Worm (Caenorhabditis elegans) whole organism, L1 larva: ENCODE results near the gene F35G12.5.
A peak's percentile ranks its signal among the peaks of the same experiment; 100 is the strongest.

Experiments used
- C04F5.9 ChIP-seq: sonication (generic microtip); optimal IDR thresholded peaks from 2 replicates; lab custom pipeline; 2016; ENCODE audit warnings: missing genetic modification characterization, missing compliant biosample characterization
- C16A3.4 ChIP-seq: fragments of 150-350 bp; optimal IDR thresholded peaks from 2 replicates; lab custom pipeline; 2014; ENCODE audit warnings: missing biosample characterization, missing genetic modification characterization
- F16B12.6 ChIP-seq: fragments of 150-350 bp; optimal IDR thresholded peaks from 2 replicates; lab custom pipeline; 2014; ENCODE audit warnings: missing biosample characterization, missing genetic modification characterization
- aly-2 ChIP-seq: fragments of 150-350 bp; optimal IDR thresholded peaks from 2 replicates; lab custom pipeline; 2014; ENCODE audit warnings: missing biosample characterization, missing genetic modification characterization
- ama-1 ChIP-seq: fragments of 150-350 bp; optimal IDR thresholded peaks from 2 replicates; lab custom pipeline; 2014
- blmp-1 ChIP-seq: fragments of 150-350 bp; optimal IDR thresholded peaks from 2 replicates; lab custom pipeline; 2014; ENCODE audit warnings: missing biosample characterization, missing genetic modification characterization
- ceh-63 ChIP-seq: fragments of 200-800 bp; sonication (Bioruptor generic); optimal IDR thresholded peaks from 2 replicates; lab custom pipeline; 2018; ENCODE audit warnings: mild to moderate bottlenecking, missing genetic modification characterization, missing compliant biosample characterization
- ceh-8 ChIP-seq: fragments of 200-800 bp; sonication (Bioruptor generic); optimal IDR thresholded peaks from 2 replicates; lab custom pipeline; 2018; ENCODE audit warnings: mild to moderate bottlenecking, missing genetic modification characterization, moderate library complexity, missing compliant biosample characterization
- ceh-82 ChIP-seq, 3 experiments: fragments of 150-350 bp in 1 of 3; sonication (generic microtip) in 2 of 3; optimal IDR thresholded peaks; 2 replicates each; lab custom pipeline; 2014 to 2017; ENCODE audit warnings: missing biosample characterization in 3 of 3, missing genetic modification characterization in 3 of 3
- dpl-1 ChIP-seq, 3 experiments: fragments of 150-350 bp in 2 of 3; sonication (generic microtip) in 1 of 3; optimal IDR thresholded peaks; 2 replicates each; lab custom pipeline; 2014 to 2017; ENCODE audit warnings: missing biosample characterization in 3 of 3, missing genetic modification characterization in 3 of 3, missing genetic modification reagents in 3 of 3
- dsc-1 ChIP-seq: sonication (generic microtip); optimal IDR thresholded peaks from 2 replicates; lab custom pipeline; 2016; ENCODE audit warnings: mild to moderate bottlenecking, missing genetic modification characterization, missing compliant biosample characterization
- efl-1 ChIP-seq, 4 experiments: fragments of 150-350 bp; optimal IDR thresholded peaks in 3 of 4; peaks in 1 of 4; 1 replicate in 1 of 4; 2 replicates in 3 of 4; lab custom pipeline; 2014; ENCODE audit warnings: missing biosample characterization in 2 of 4, missing genetic modification characterization in 2 of 4, missing genetic modification reagents in 2 of 4
- egl-13 ChIP-seq: sonication (generic microtip); optimal IDR thresholded peaks from 2 replicates; lab custom pipeline; 2016; ENCODE audit warnings: missing genotype, missing genetic modification reagents, missing genetic modification characterization, missing compliant biosample characterization
- elt-3 ChIP-seq, 6 experiments: fragments of 150-350 bp in 1 of 6; sonication (generic microtip); optimal IDR thresholded peaks; 2 replicates each; lab custom pipeline; 2017 to 2018; ENCODE audit warnings: missing biosample characterization in 6 of 6, missing genetic modification characterization in 6 of 6, inconsistent platforms in 1 of 6
- fkh-8 ChIP-seq: sonication (generic microtip); optimal IDR thresholded peaks from 2 replicates; lab custom pipeline; 2016; ENCODE audit warnings: mild to moderate bottlenecking, missing genetic modification characterization, missing compliant biosample characterization
- grh-1 ChIP-seq: fragments of 200-800 bp; sonication (Bioruptor generic); IDR thresholded peaks from 2 replicates; pipeline ENCODE4 v1.3.6; 2022; ENCODE audit warnings: missing genetic modification reagents, missing genetic modification characterization, missing compliant biosample characterization
- irx-1 ChIP-seq: sonication (generic microtip); optimal IDR thresholded peaks from 2 replicates; lab custom pipeline; 2016; ENCODE audit warnings: missing genetic modification characterization, missing compliant biosample characterization
- isw-1 ChIP-seq: fragments of 200-800 bp; sonication (Bioruptor generic); IDR thresholded peaks from 2 replicates; pipeline ENCODE4 v1.3.6; 2022; ENCODE audit warnings: missing genetic modification characterization, missing compliant biosample characterization
- lin-13 ChIP-seq: fragments of 150-350 bp; optimal IDR thresholded peaks from 2 replicates; lab custom pipeline; 2014; ENCODE audit warnings: missing biosample characterization, missing genetic modification reagents, missing genetic modification characterization
- lin-15B ChIP-seq: fragments of 150-350 bp; sonication (generic microtip); optimal IDR thresholded peaks from 3 replicates; lab custom pipeline; 2014; ENCODE audit warnings: missing biosample characterization, missing genetic modification characterization
- lin-35 ChIP-seq, 2 experiments: fragments of 150-350 bp; optimal IDR thresholded peaks; 2 replicates each; lab custom pipeline; 2014; ENCODE audit warnings: missing biosample characterization in 2 of 2, missing genetic modification characterization in 2 of 2, missing genetic modification reagents in 2 of 2
- lin-39 ChIP-seq: fragments of 150-350 bp; optimal IDR thresholded peaks from 2 replicates; lab custom pipeline; 2014; ENCODE audit warnings: missing biosample characterization, missing genetic modification reagents, missing genetic modification characterization
- lsy-2 ChIP-seq, 2 experiments: fragments of 150-350 bp; optimal IDR thresholded peaks; 2 replicates each; lab custom pipeline; 2014; ENCODE audit warnings: missing biosample characterization in 2 of 2, missing genetic modification characterization in 2 of 2
- mab-9 ChIP-seq: fragments of 200-800 bp; sonication (Bioruptor generic); IDR thresholded peaks from 2 replicates; pipeline ENCODE4 v1.3.6; 2022; ENCODE audit warnings: missing genetic modification reagents, missing genetic modification characterization, missing compliant biosample characterization
- mdl-1 ChIP-seq, 2 experiments: fragments of 150-350 bp; optimal IDR thresholded peaks; 2 replicates each; lab custom pipeline; 2014 to 2017; ENCODE audit warnings: missing biosample characterization in 2 of 2, missing genetic modification characterization in 2 of 2, inconsistent platforms in 1 of 2
- mep-1 ChIP-seq: fragments of 150-350 bp; optimal IDR thresholded peaks from 2 replicates; lab custom pipeline; 2014; ENCODE audit warnings: missing biosample characterization, missing genetic modification characterization
- nhr-12 ChIP-seq: sonication (generic microtip); optimal IDR thresholded peaks from 2 replicates; lab custom pipeline; 2017; ENCODE audit warnings: missing biosample characterization, missing genetic modification characterization
- nhr-19 ChIP-seq: fragments of 200-800 bp; sonication (Bioruptor generic); conservative IDR thresholded peaks from 2 replicates; pipeline ENCODE4 v1.3.6; 2022; ENCODE audit warnings: missing genetic modification characterization, missing compliant biosample characterization
- nhr-20 ChIP-seq: sonication (generic microtip); optimal IDR thresholded peaks from 2 replicates; lab custom pipeline; 2016; ENCODE audit warnings: mild to moderate bottlenecking, missing genetic modification characterization, missing compliant biosample characterization
- nhr-237 ChIP-seq: fragments of 150-350 bp; optimal IDR thresholded peaks from 2 replicates; lab custom pipeline; 2014; ENCODE audit warnings: missing biosample characterization, missing genetic modification characterization
- nhr-47 ChIP-seq: sonication (generic microtip); optimal IDR thresholded peaks from 2 replicates; lab custom pipeline; 2016; ENCODE audit warnings: mild to moderate bottlenecking, missing genetic modification characterization, moderate library complexity, missing compliant biosample characterization
- nhr-71 ChIP-seq: sonication (generic microtip); optimal IDR thresholded peaks from 2 replicates; lab custom pipeline; 2016; ENCODE audit warnings: mild to moderate bottlenecking, missing genetic modification characterization, moderate library complexity, missing compliant biosample characterization
- nhr-85 ChIP-seq: sonication (generic microtip); peaks from one replicate; lab custom pipeline; 2016; ENCODE audit warnings: missing genetic modification characterization, inconsistent platforms, missing compliant biosample characterization
- nhr-90 ChIP-seq: sonication (generic microtip); optimal IDR thresholded peaks from 2 replicates; lab custom pipeline; 2016; ENCODE audit warnings: mild to moderate bottlenecking, missing genetic modification characterization, missing compliant biosample characterization; ENCODE audit not compliant: poor library complexity
- rnt-1 ChIP-seq: sonication (generic microtip); optimal IDR thresholded peaks from 2 replicates; lab custom pipeline; 2016; ENCODE audit warnings: mild to moderate bottlenecking, missing genetic modification characterization, moderate library complexity, missing compliant biosample characterization
- snpc-4 ChIP-seq: fragments of 150-350 bp; optimal IDR thresholded peaks from 2 replicates; lab custom pipeline; 2014; ENCODE audit warnings: missing biosample characterization, missing genetic modification characterization
- snu-23 ChIP-seq: sonication (generic microtip); optimal IDR thresholded peaks from 2 replicates; lab custom pipeline; 2016; ENCODE audit warnings: missing genetic modification characterization, missing compliant biosample characterization
- sox-4 ChIP-seq: sonication (generic microtip); optimal IDR thresholded peaks from 2 replicates; lab custom pipeline; 2016; ENCODE audit warnings: missing genetic modification characterization, missing compliant biosample characterization
- swsn-7 ChIP-seq: sonication (generic microtip); optimal IDR thresholded peaks from 2 replicates; lab custom pipeline; 2016; ENCODE audit warnings: missing genetic modification characterization, missing compliant biosample characterization
- tbx-2 ChIP-seq: sonication (generic microtip); optimal IDR thresholded peaks from 2 replicates; lab custom pipeline; 2016; ENCODE audit warnings: missing genetic modification characterization, missing compliant biosample characterization
- unc-130 ChIP-seq: fragments of 150-350 bp; optimal IDR thresholded peaks from 2 replicates; lab custom pipeline; 2017; ENCODE audit warnings: missing biosample characterization, missing genetic modification characterization, inconsistent platforms
- unc-86 ChIP-seq: sonication (generic microtip); optimal IDR thresholded peaks from 2 replicates; lab custom pipeline; 2016; ENCODE audit warnings: missing genetic modification characterization, missing compliant biosample characterization
- vab-15 ChIP-seq: sonication (generic microtip); optimal IDR thresholded peaks from 2 replicates; lab custom pipeline; 2017; ENCODE audit warnings: missing genotype, mild to moderate bottlenecking, missing genetic modification characterization, missing compliant biosample characterization
- xbp-1 ChIP-seq: sonication (generic microtip); optimal IDR thresholded peaks from 2 replicates; lab custom pipeline; 2016; ENCODE audit warnings: missing genetic modification characterization, missing compliant biosample characterization
- zag-1 ChIP-seq: fragments of 150-350 bp; optimal IDR thresholded peaks from 2 replicates; lab custom pipeline; 2014; ENCODE audit warnings: missing biosample characterization, missing genetic modification characterization
- ztf-11 ChIP-seq, 2 experiments: sonication (generic microtip); optimal IDR thresholded peaks; 2 replicates each; lab custom pipeline; 2016 to 2017; ENCODE audit warnings: missing genetic modification characterization in 2 of 2, missing biosample characterization in 1 of 2, missing compliant biosample characterization in 1 of 2
- ztf-4 ChIP-seq: fragments of 150-350 bp; optimal IDR thresholded peaks from 2 replicates; lab custom pipeline; 2014; ENCODE audit warnings: missing biosample characterization, missing genetic modification characterization

Gene F35G12.5

ce11 chrIII:4581495-4581894 lies 2.4 kb upstream of the F35G12.5 start, which contains the start of gene F35G12.12:
Gene F35G12.12, plus strand, starts transcription at chrIII:4581795.
- TF ChIP-seq elt-3 (tag; optimal IDR thresholded peaks at IDR 0.05; lab: Kevin White, UChicago) (no peak), nhr-237 (tag; lab: Kevin White, UChicago) (no peak), nhr-71 (tag; lab: Kevin White, UChicago) (no peak), unc-86 (tag; lab: Kevin White, UChicago) (no peak), unc-130 (tag; lab: Kevin White, UChicago) (no peak), ceh-82 (tag; optimal IDR thresholded peaks at IDR 0.05; lab: Kevin White, UChicago) (no peak)

ce11 chrIII:4587177-4587576 lies 3.3 kb downstream of the F35G12.5 start, which contains the start of the genes F35G12.7 and smc-4:
Gene F35G12.7, minus strand, starts transcription at chrIII:4587330.
Gene smc-4, plus strand, starts transcription at chrIII:4587501.
- peak; percentile 77 for TF ChIP-seq snu-23 (GFP tag; lab: Kevin White, UChicago)
- TF ChIP-seq rnt-1 = peak; percentile 69
- peak; percentile 71 for TF ChIP-seq nhr-19 (GFP tag; lab: Robert Waterston, UW)
- TF ChIP-seq nhr-85 (tag; lab: Kevin White, UChicago) = peak; percentile 58
- TF ChIP-seq lin-15B = peak; percentile 35
- peak; percentile 51 for TF ChIP-seq isw-1 (GFP tag; lab: Robert Waterston, UW)
- peak; percentile 61 for TF ChIP-seq nhr-20
- peak in 1 of 2 experiments; percentile 17 for TF ChIP-seq ztf-11 (tag; optimal IDR thresholded peaks at IDR 0.05; lab: Kevin White, UChicago)
- peak; percentile 9 for TF ChIP-seq snpc-4 (tag; lab: Kevin White, UChicago)
- peak; percentile 86 to 91 (median 91) for TF ChIP-seq dpl-1 (GFP tag; optimal IDR thresholded peaks at IDR 0.05; lab: Kevin White, UChicago)
- TF ChIP-seq ceh-82 (tag; optimal IDR thresholded peaks at IDR 0.05; lab: Kevin White, UChicago) = peak in 2 of 3 experiments; percentile 35 to 47
- TF ChIP-seq egl-13 (tag; lab: Kevin White, UChicago) = no peak
- peak; percentile 71 for TF ChIP-seq unc-130 (tag; lab: Kevin White, UChicago)
- peak; percentile 79 for TF ChIP-seq mep-1 (tag; lab: Kevin White, UChicago)
- peak; percentile 38 for TF ChIP-seq nhr-90
- no peak for TF ChIP-seq elt-3 (tag; optimal IDR thresholded peaks at IDR 0.05; lab: Kevin White, UChicago)
- TF ChIP-seq xbp-1 (tag; lab: Kevin White, UChicago) = peak; percentile 58
- TF ChIP-seq irx-1 (tag; lab: Kevin White, UChicago) = peak; percentile 46
- TF ChIP-seq lin-35 (GFP tag; optimal IDR thresholded peaks at IDR 0.05; lab: Kevin White, UChicago) = peak; percentile 87 to 94
- TF ChIP-seq lin-13 (GFP tag; lab: Kevin White, UChicago) = peak; percentile 4
- peak; percentile 41; the same call in 1 of the 2 replicates for TF ChIP-seq mab-9 (GFP tag; lab: Robert Waterston, UW)
- TF ChIP-seq unc-86 (tag; lab: Kevin White, UChicago) = peak; percentile 6
- TF ChIP-seq ztf-4 = peak; percentile 26
- TF ChIP-seq ceh-63 (GFP tag; lab: Kevin White, UChicago) = no peak
- TF ChIP-seq fkh-8 (tag; lab: Kevin White, UChicago) = peak; percentile 26
- TF ChIP-seq nhr-71 (tag; lab: Kevin White, UChicago) = peak; percentile 73
- peak; percentile 72 for TF ChIP-seq nhr-47 (tag; lab: Kevin White, UChicago)
- no peak for TF ChIP-seq aly-2 (tag; lab: Kevin White, UChicago)
- no peak for TF ChIP-seq zag-1 (tag; lab: Kevin White, UChicago)
- TF ChIP-seq sox-4 = no peak
- peak; percentile 70 for TF ChIP-seq C16A3.4 (tag; lab: Kevin White, UChicago)
- TF ChIP-seq vab-15 (tag; lab: Kevin White, UChicago) = peak; percentile 30
- TF ChIP-seq C04F5.9 (tag; lab: Kevin White, UChicago) = peak; percentile 48
- peak; percentile 33; the same call in 1 of the 2 replicates for TF ChIP-seq grh-1
- peak in 1 of 2 experiments; percentile 33 for TF ChIP-seq mdl-1 (tag; optimal IDR thresholded peaks at IDR 0.05; lab: Kevin White, UChicago)
- peak; percentile 34 for TF ChIP-seq ceh-8
- TF ChIP-seq lsy-2 (tag; optimal IDR thresholded peaks at IDR 0.05; lab: Kevin White, UChicago) = peak; percentile 91 to 96
- TF ChIP-seq ama-1 = no peak
- TF ChIP-seq efl-1 (optimal IDR thresholded peaks at IDR 0.05; lab: Kevin White, UChicago) = peak; percentile 81 to 89
- peak; percentile 89 to 99 for TF ChIP-seq efl-1 (GFP tag; optimal IDR thresholded peaks at IDR 0.05 in 1 of 2; lab: Kevin White, UChicago)
- TF ChIP-seq dsc-1 = peak; percentile 64
- TF ChIP-seq blmp-1 (tag; lab: Kevin White, UChicago) = no peak
- peak; percentile 64 for TF ChIP-seq swsn-7
- no peak for TF ChIP-seq nhr-12 (tag; lab: Kevin White, UChicago)
- TF ChIP-seq F16B12.6 (tag; lab: Kevin White, UChicago) = peak; percentile 95
- TF ChIP-seq lin-39 = peak; percentile 15
- peak; percentile 58 for TF ChIP-seq tbx-2 (tag; lab: Kevin White, UChicago)
